Worm (Caenorhabditis elegans) whole organism, L3 larva: ENCODE data around the gene nhr-122.
"Not testable (repeated sequence)": the region's sequence is repeated elsewhere in the genome, so short reads cannot be mapped to it uniquely, and the experiment has no call there.

Experiments used
- R02D3.7 ChIP-seq: fragments of 150-350 bp; optimal IDR thresholded peaks from 2 replicates; lab custom pipeline; 2014; ENCODE audit warnings: missing biosample characterization, missing genetic modification characterization
- ZK546.5 ChIP-seq: sonication (generic microtip); optimal IDR thresholded peaks from 2 replicates; lab custom pipeline; 2017; ENCODE audit warnings: missing biosample characterization, missing genetic modification characterization
- ama-1 ChIP-seq: fragments of 150-350 bp; optimal IDR thresholded peaks from 2 replicates; lab custom pipeline; 2018
- ceh-28 ChIP-seq: fragments of 150-350 bp; optimal IDR thresholded peaks from 2 replicates; lab custom pipeline; 2014; ENCODE audit warnings: missing biosample characterization, missing genetic modification reagents, missing genetic modification characterization
- ceh-82 ChIP-seq: fragments of 150-350 bp; optimal IDR thresholded peaks from 2 replicates; lab custom pipeline; 2014; ENCODE audit warnings: missing biosample characterization, missing genetic modification characterization
- ceh-9 ChIP-seq: sonication (generic microtip); optimal IDR thresholded peaks from 2 replicates; lab custom pipeline; 2018; ENCODE audit warnings: missing biosample characterization, missing genetic modification characterization
- daf-12 ChIP-seq: fragments of 150-350 bp; optimal IDR thresholded peaks from 2 replicates; lab custom pipeline; 2014; ENCODE audit warnings: missing biosample characterization, missing genetic modification reagents, missing genetic modification characterization
- egl-5 ChIP-seq: fragments of 150-350 bp; optimal IDR thresholded peaks from 2 replicates; lab custom pipeline; 2017; ENCODE audit warnings: missing biosample characterization, missing genetic modification reagents, missing genetic modification characterization, inconsistent platforms
- elt-1 ChIP-seq: fragments of 150-350 bp; optimal IDR thresholded peaks from 2 replicates; lab custom pipeline; 2014; ENCODE audit warnings: missing biosample characterization, missing genetic modification characterization
- elt-2 ChIP-seq: sonication (generic microtip); optimal IDR thresholded peaks from 2 replicates; lab custom pipeline; 2016; ENCODE audit warnings: missing genetic modification reagents, mild to moderate bottlenecking, missing genetic modification characterization, missing compliant biosample characterization
- elt-3 ChIP-seq, 3 experiments: fragments of 150-350 bp in 1 of 3; sonication (generic microtip) in 2 of 3; optimal IDR thresholded peaks; 2 replicates in 2 of 3; 4 replicates in 1 of 3; lab custom pipeline; 2014 to 2017; ENCODE audit warnings: missing biosample characterization in 3 of 3, missing genetic modification characterization in 3 of 3
- fkh-10 ChIP-seq: sonication (generic microtip); optimal IDR thresholded peaks from 2 replicates; lab custom pipeline; 2017; ENCODE audit warnings: missing biosample characterization, missing genetic modification reagents, missing genetic modification characterization
- fos-1 ChIP-seq: fragments of 150-350 bp; optimal IDR thresholded peaks from 2 replicates; lab custom pipeline; 2014; ENCODE audit warnings: missing biosample characterization, missing genetic modification characterization
- hmg-11 ChIP-seq: sonication (generic microtip); optimal IDR thresholded peaks from 2 replicates; lab custom pipeline; 2016; ENCODE audit warnings: missing genetic modification characterization, missing compliant biosample characterization
- jun-1 ChIP-seq: fragments of 150-350 bp; optimal IDR thresholded peaks from 2 replicates; lab custom pipeline; 2014; ENCODE audit warnings: missing biosample characterization, missing genetic modification reagents, missing genetic modification characterization
- lin-39 ChIP-seq: fragments of 150-350 bp; optimal IDR thresholded peaks from 2 replicates; lab custom pipeline; 2018; ENCODE audit warnings: missing biosample characterization, missing genetic modification reagents, missing genetic modification characterization
- lsy-12 ChIP-seq: sonication (generic microtip); optimal IDR thresholded peaks from 2 replicates; lab custom pipeline; 2016; ENCODE audit warnings: mild to moderate bottlenecking, missing genetic modification characterization, missing compliant biosample characterization
- mdl-1 ChIP-seq: fragments of 150-350 bp; optimal IDR thresholded peaks from 2 replicates; lab custom pipeline; 2014; ENCODE audit warnings: missing biosample characterization, missing genetic modification characterization
- mml-1 ChIP-seq: fragments of 150-350 bp; sonication (generic microtip); optimal IDR thresholded peaks from 3 replicates; lab custom pipeline; 2014; ENCODE audit warnings: missing biosample characterization, missing genetic modification characterization
- nfya-1 ChIP-seq: sonication (generic microtip); optimal IDR thresholded peaks from 2 replicates; lab custom pipeline; 2017; ENCODE audit warnings: missing genetic modification characterization, mild to moderate bottlenecking, missing compliant biosample characterization, antibody characterized with exemption, moderate library complexity; ENCODE audit not compliant: insufficient read depth
- nhr-11 ChIP-seq: fragments of 150-350 bp; optimal IDR thresholded peaks from 2 replicates; lab custom pipeline; 2014; ENCODE audit warnings: missing biosample characterization, missing genetic modification characterization
- nhr-12 ChIP-seq: fragments of 150-350 bp; optimal IDR thresholded peaks from 2 replicates; lab custom pipeline; 2014; ENCODE audit warnings: missing biosample characterization, missing genetic modification characterization
- nhr-23 ChIP-seq: fragments of 150-350 bp; optimal IDR thresholded peaks from 2 replicates; lab custom pipeline; 2014; ENCODE audit warnings: missing biosample characterization, missing genetic modification reagents, missing genetic modification characterization
- nhr-25 ChIP-seq: sonication (generic microtip); optimal IDR thresholded peaks from 2 replicates; lab custom pipeline; 2017; ENCODE audit warnings: missing biosample characterization, missing genetic modification characterization
- nhr-28 ChIP-seq: fragments of 150-350 bp; optimal IDR thresholded peaks from 2 replicates; lab custom pipeline; 2014; ENCODE audit warnings: missing biosample characterization, missing genetic modification characterization
- nhr-43 ChIP-seq: sonication (generic microtip); optimal IDR thresholded peaks from 2 replicates; lab custom pipeline; 2016; ENCODE audit warnings: mild to moderate bottlenecking, missing genetic modification characterization, missing compliant biosample characterization; ENCODE audit not compliant: poor library complexity, severe bottlenecking
- nhr-67 ChIP-seq: fragments of 150-350 bp; optimal IDR thresholded peaks from 2 replicates; lab custom pipeline; 2014; ENCODE audit warnings: missing biosample characterization, missing genetic modification characterization
- nhr-76 ChIP-seq: fragments of 150-350 bp; sonication (generic microtip); optimal IDR thresholded peaks from 5 replicates; lab custom pipeline; 2014; ENCODE audit warnings: missing biosample characterization, missing genetic modification characterization
- nhr-77 ChIP-seq: fragments of 150-350 bp; optimal IDR thresholded peaks from 2 replicates; lab custom pipeline; 2014; ENCODE audit warnings: missing biosample characterization, missing genetic modification characterization
- pha-4 ChIP-seq: fragments of 150-350 bp; optimal IDR thresholded peaks from 2 replicates; lab custom pipeline; 2014; ENCODE audit warnings: missing biosample characterization, missing genetic modification reagents, missing genetic modification characterization
- sea-2 ChIP-seq: fragments of 150-350 bp; sonication (generic microtip); optimal IDR thresholded peaks from 4 replicates; lab custom pipeline; 2014; ENCODE audit warnings: missing biosample characterization, missing genetic modification reagents, missing genetic modification characterization
- skn-1 ChIP-seq: fragments of 150-350 bp; optimal IDR thresholded peaks from 2 replicates; lab custom pipeline; 2014; ENCODE audit warnings: missing biosample characterization, missing genetic modification characterization
- snpc-4 ChIP-seq: fragments of 150-350 bp; optimal IDR thresholded peaks from 2 replicates; lab custom pipeline; 2014; ENCODE audit warnings: missing biosample characterization, missing genetic modification characterization
- unc-39 ChIP-seq: sonication (generic microtip); optimal IDR thresholded peaks from 4 replicates; lab custom pipeline; 2017; ENCODE audit warnings: missing biosample characterization, missing genetic modification characterization
- unc-62 ChIP-seq: fragments of 150-350 bp; sonication (generic microtip); optimal IDR thresholded peaks from 4 replicates; lab custom pipeline; 2014; ENCODE audit warnings: missing biosample characterization, missing genetic modification reagents, missing genetic modification characterization
- zag-1 ChIP-seq: fragments of 150-350 bp; optimal IDR thresholded peaks from 2 replicates; lab custom pipeline; 2014; ENCODE audit warnings: missing biosample characterization, missing genetic modification characterization
- ztf-11 ChIP-seq: fragments of 150-350 bp; optimal IDR thresholded peaks from 2 replicates; lab custom pipeline; 2014; ENCODE audit warnings: missing biosample characterization, missing genetic modification characterization
- ztf-4 ChIP-seq: fragments of 150-350 bp; optimal IDR thresholded peaks from 2 replicates; lab custom pipeline; 2014; ENCODE audit warnings: missing biosample characterization, missing genetic modification characterization

Gene nhr-122

DNA sequence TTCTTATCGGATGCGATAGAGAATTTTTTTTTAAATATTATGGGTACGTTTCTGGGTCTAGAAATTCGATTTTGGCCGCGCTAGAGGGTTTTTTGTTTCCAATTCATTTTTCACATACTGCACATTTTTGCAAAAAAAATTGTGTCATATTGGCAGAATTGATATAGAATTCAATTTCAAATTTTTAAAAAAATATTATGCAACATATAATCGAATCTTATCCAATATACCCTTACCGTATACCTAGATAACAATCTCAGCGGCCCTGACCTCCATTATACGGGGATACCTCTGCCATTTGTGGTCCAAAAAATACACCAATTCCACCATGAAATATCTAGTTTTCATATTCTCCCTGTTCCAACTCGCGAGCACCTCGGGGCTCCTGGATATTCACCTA lies 18.0 kb downstream of the nhr-122 start, which contains the start of gene cpg-24:
Gene cpg-24, plus strand, starts transcription at position 301 of the 400 bp plus-strand sequence.
- no peak for TF ChIP-seq ztf-11 (tag; lab: Kevin White, UChicago)
- no peak for TF ChIP-seq pha-4 (tag; lab: Kevin White, UChicago)
- TF ChIP-seq mml-1 (tag; lab: Kevin White, UChicago): no peak
- TF ChIP-seq zag-1: no peak
- TF ChIP-seq nhr-23 (tag; lab: Kevin White, UChicago): no peak
- TF ChIP-seq daf-12 (tag; lab: Kevin White, UChicago): no peak
- TF ChIP-seq ceh-9 (tag; lab: Kevin White, UChicago): no peak
- TF ChIP-seq, all 47 proteins: peak for 0

DNA sequence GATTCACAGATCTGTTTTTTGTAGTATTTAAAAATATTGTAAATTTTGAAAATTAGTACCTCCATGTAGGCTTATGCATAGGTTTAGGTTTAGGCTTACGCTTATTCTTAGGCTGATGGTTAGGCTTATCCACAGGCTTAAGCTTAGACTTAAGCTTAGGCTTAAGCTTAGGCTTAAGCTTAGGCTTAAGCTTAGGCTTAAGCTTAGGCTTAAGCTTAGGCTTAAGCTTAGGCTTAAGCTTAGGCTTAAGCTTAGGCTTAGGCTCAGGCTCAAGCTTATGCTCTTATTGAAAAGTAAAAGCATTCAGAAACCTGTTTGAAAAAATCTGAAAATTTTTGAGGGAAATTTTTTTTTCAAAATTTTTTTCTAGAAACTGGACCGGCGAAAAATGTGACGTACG lies 18.9 kb downstream of the nhr-122 start:
- no peak for TF ChIP-seq R02D3.7 (tag; lab: Kevin White, UChicago)
- TF ChIP-seq nhr-76: no peak
- no peak for TF ChIP-seq nhr-77 (tag; lab: Kevin White, UChicago)
- TF ChIP-seq sea-2 (GFP tag; lab: Kevin White, UChicago): no peak
- no peak for TF ChIP-seq unc-39 (tag; lab: Kevin White, UChicago)
- no peak for TF ChIP-seq ceh-82 (tag; lab: Kevin White, UChicago)
- TF ChIP-seq nhr-12 (tag; lab: Kevin White, UChicago): no peak
- no peak for TF ChIP-seq lsy-12 (tag; lab: Kevin White, UChicago)
- TF ChIP-seq, all 47 proteins: peak for 0

DNA sequence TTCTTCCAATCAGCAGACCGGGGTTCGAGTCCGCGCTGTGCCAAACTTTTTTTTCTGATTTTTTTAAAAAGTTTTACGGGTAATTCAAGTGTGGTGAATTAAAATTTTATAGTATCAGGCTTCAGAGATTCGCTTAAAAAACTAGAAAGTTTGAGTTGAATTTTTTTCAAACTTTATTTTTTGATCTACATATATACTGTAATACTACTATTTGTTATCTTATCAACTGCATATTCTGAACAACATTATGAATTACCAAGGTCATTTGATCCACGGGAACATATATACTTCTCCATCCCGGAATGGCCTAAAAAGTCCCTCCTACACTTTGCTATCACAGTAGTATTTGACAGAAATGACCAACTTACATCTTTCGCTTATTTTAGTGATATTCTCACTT lies 19.8 kb downstream of the nhr-122 start, which contains the start of gene Y41D4B.6:
Gene Y41D4B.6, plus strand, starts transcription at position 301 of the 400 bp plus-strand sequence.
- no peak for TF ChIP-seq elt-3 (tag; optimal IDR thresholded peaks at IDR 0.05; lab: Kevin White, UChicago)
- no peak for TF ChIP-seq jun-1 (tag; lab: Kevin White, UChicago)
- no peak for TF ChIP-seq nhr-77 (tag; lab: Kevin White, UChicago)
- TF ChIP-seq egl-5 (tag; lab: Kevin White, UChicago): no peak
- TF ChIP-seq ztf-4 (tag; lab: Kevin White, UChicago): no peak

DNA sequence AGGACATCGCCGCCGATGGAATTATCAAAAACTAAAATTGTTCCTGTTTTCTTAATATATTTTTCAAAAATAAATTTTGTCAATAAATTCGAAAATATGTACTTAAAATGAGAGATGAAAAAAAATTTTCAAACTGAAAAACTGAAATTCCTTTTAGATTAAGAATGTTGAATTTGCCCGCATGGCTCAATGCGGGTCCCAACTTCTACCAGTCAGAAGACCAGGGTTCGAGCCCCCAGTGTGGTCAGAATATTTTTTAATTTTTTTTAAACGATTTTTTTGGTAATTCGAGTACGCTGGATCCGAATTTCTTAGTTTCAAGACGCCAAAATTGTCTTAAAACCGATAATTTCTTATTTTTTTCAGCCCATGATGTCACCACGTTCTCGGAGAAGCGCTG lies 23.6 kb downstream of the nhr-122 start:
- TF ChIP-seq mdl-1 (tag; lab: Kevin White, UChicago) (no peak), ceh-82 (tag; lab: Kevin White, UChicago) (no peak), fkh-10 (peak; percentile 12)
- TF ChIP-seq, all 47 proteins: peak for 1

DNA sequence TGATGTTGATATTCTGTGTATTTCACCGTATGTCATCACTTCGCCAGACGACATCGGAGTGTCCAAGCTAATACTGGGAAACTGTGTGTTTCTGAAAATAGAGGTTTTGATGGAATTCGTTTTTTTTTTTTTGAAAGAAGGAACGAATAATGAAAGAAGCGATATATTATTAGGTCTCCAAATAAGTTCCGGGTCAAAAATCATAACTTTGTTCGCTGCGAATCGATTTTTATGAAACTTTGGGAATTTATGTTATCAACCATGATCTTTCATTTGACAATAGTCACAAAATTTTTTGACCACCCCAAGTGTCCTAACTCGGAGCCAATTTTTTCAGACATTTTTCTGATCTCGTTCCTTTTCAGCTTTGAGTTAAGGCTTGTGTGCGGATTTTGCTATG lies 31.5 kb downstream of the nhr-122 start, which contains the start of gene nhr-274:
Gene nhr-274, minus strand, starts transcription at position 101 of the 400 bp plus-strand sequence.
- TF ChIP-seq fos-1, elt-1, ceh-9 (tag; lab: Kevin White, UChicago): not testable (repeated sequence)

DNA sequence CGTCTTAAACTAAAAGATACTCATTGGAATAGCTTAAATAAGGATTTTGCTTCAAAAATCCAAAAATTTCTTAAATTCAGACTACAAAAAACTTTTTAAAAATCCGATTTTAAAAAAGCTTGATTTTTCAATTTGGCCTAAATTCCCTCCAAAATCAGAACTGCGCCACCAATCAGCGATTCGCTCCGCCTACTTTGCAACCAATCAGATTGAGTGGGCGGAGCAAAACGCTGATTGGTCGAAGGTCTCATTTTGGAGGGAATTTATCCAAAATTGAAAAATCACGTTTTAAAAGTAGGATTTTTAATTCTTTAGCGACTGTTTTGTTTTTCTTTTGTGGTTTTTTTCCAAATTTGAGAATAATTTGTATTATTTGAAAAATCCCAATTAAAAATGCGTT lies 35.7 kb downstream of the nhr-122 start:
- no peak for TF ChIP-seq nhr-43 (tag; lab: Kevin White, UChicago)
- no peak for TF ChIP-seq unc-39 (tag; lab: Kevin White, UChicago)
- TF ChIP-seq nfya-1 (tag; lab: Kevin White, UChicago): peak; percentile 96

DNA sequence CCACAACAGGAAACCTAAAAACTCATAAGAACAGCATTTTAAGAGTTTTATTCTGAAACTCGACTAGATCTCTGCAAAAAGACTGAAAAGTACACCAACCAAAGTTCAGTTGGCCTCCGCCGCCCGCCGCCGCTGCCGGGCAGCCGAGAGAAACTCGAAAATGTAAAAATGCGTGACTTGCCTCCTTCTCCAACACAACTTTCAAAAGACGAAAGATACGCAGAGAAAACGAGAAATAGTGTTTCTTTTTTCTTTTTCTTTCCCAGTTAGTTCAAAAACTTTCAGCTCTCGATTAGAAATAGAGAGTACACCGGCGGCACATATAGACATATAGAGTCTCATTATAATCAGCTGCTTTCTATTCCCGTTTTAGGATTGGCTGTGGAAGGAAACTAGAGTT lies 36.1 kb downstream of the nhr-122 start:
- no peak for TF ChIP-seq nhr-25 (tag; lab: Kevin White, UChicago)
- TF ChIP-seq mdl-1 (tag; lab: Kevin White, UChicago): no peak
- TF ChIP-seq elt-3 (tag; optimal IDR thresholded peaks at IDR 0.05; lab: Kevin White, UChicago): no peak
- TF ChIP-seq lin-39 (tag; lab: Kevin White, UChicago): peak; percentile 55
- TF ChIP-seq hmg-11: peak; percentile 53
- TF ChIP-seq snpc-4: no peak
- no peak for TF ChIP-seq ZK546.5 (tag; lab: Kevin White, UChicago)
- TF ChIP-seq unc-39 (tag; lab: Kevin White, UChicago): no peak
- TF ChIP-seq ztf-4 (tag; lab: Kevin White, UChicago): no peak
- TF ChIP-seq fkh-10: no peak
- peak; percentile 41 for TF ChIP-seq elt-2 (tag; lab: Kevin White, UChicago)
- no peak for TF ChIP-seq egl-5 (tag; lab: Kevin White, UChicago)
- no peak for TF ChIP-seq fos-1 (tag; lab: Kevin White, UChicago)
- TF ChIP-seq ceh-28 (tag; lab: Kevin White, UChicago): no peak
- no peak for TF ChIP-seq lsy-12 (tag; lab: Kevin White, UChicago)
- TF ChIP-seq nhr-11: no peak
- peak; percentile 61 for TF ChIP-seq jun-1 (tag; lab: Kevin White, UChicago)
- TF ChIP-seq nhr-67: no peak
- TF ChIP-seq nhr-77 (tag; lab: Kevin White, UChicago): no peak
- TF ChIP-seq sea-2 (GFP tag; lab: Kevin White, UChicago): no peak
- no peak for TF ChIP-seq zag-1
- no peak for TF ChIP-seq unc-62
- no peak for TF ChIP-seq nhr-76
- no peak for TF ChIP-seq nhr-28 (tag; lab: Kevin White, UChicago)
- no peak for TF ChIP-seq ama-1
- peak; percentile 74 for TF ChIP-seq skn-1 (tag; lab: Kevin White, UChicago)
- no peak for TF ChIP-seq nhr-43 (tag; lab: Kevin White, UChicago)
- TF ChIP-seq R02D3.7 (tag; lab: Kevin White, UChicago): no peak
- TF ChIP-seq ceh-82 (tag; lab: Kevin White, UChicago): no peak
- no peak for TF ChIP-seq daf-12 (tag; lab: Kevin White, UChicago)
